Fruit fly (Drosophila melanogaster): ENCODE measurements around the gene CG5026.

Gene CG5026

dm6 chr3L:8956669-8957068 is 11.7 kb upstream of the CG5026 start, which contains the start of gene mRpL12 (continued):
- TF ChIP-seq CG3065 (GFP tag; optimal IDR thresholded peaks at IDR 0.05) (no peak), CG16779 (GFP tag; IDR thresholded peaks at IDR 0.05) (no peak), CG14710 (tag; optimal IDR thresholded peaks at IDR 0.05) (peak; percentile 15), Blimp-1 (GFP tag; optimal IDR thresholded peaks at IDR 0.05) (no peak), mam (GFP tag; optimal IDR thresholded peaks at IDR 0.05) (no peak), lab (GFP tag; optimal IDR thresholded peaks at IDR 0.05) (no peak), Myb (GFP tag; optimal IDR thresholded peaks at IDR 0.05) (peak; percentile 91), CG9876 (GFP tag; optimal IDR thresholded peaks at IDR 0.05) (no peak), Hr3 (GFP tag; optimal IDR thresholded peaks at IDR 0.05) (no peak), vfl (GFP tag; optimal IDR thresholded peaks at IDR 0.05) (no peak), slbo (GFP tag; IDR thresholded peaks at IDR 0.05) (0 out of 2 replicates have a peak, but pooled peaks have one; percentile 25), Nf-YC (tag; optimal IDR thresholded peaks at IDR 0.05) (no peak), CG9797 (GFP tag; optimal IDR thresholded peaks at IDR 0.05) (no peak), YL-1 (GFP tag; optimal IDR thresholded peaks at IDR 0.05) (peak; percentile 48), sob (GFP tag; IDR thresholded peaks at IDR 0.05) (no peak), bcd (GFP tag; optimal IDR thresholded peaks at IDR 0.05) (no peak), scrt (GFP tag; optimal IDR thresholded peaks at IDR 0.05) (no peak), Dref (GFP tag; IDR thresholded peaks at IDR 0.05) (peak; percentile 83), Max (GFP tag; optimal IDR thresholded peaks at IDR 0.05) (no peak), oc (tag; optimal IDR thresholded peaks at IDR 0.05) (no peak), gfzf (GFP tag; optimal IDR thresholded peaks at IDR 0.05) (peak; percentile 26), CG14965 (GFP tag; optimal IDR thresholded peaks at IDR 0.05; ENCODE audit: borderline replicate concordance) (no peak), lbe (GFP tag; optimal IDR thresholded peaks at IDR 0.05) (no peak), Aef1 (GFP tag; IDR thresholded peaks at IDR 0.05) (no peak), CG9609 (GFP tag; optimal IDR thresholded peaks at IDR 0.05) (no peak), CG3163 (GFP tag; optimal IDR thresholded peaks at IDR 0.05) (no peak), B-H2 (GFP tag; optimal IDR thresholded peaks at IDR 0.05) (no peak), CG7372 (GFP tag; IDR thresholded peaks at IDR 0.05) (no peak), CG7928 (GFP tag; optimal IDR thresholded peaks at IDR 0.05) (peak; percentile 92), CG17359 (tag; optimal IDR thresholded peaks at IDR 0.05) (no peak), tgo (GFP tag; IDR thresholded peaks at IDR 0.05) (no peak), sd (tag; optimal IDR thresholded peaks at IDR 0.05) (no peak), insv (GFP tag; optimal IDR thresholded peaks at IDR 0.05) (no peak), NC2β (GFP tag; optimal IDR thresholded peaks at IDR 0.05) (no peak), pnt (GFP tag; optimal IDR thresholded peaks at IDR 0.05) (no peak), CG34422 (GFP tag; IDR thresholded peaks at IDR 0.05) (no peak; the same call in 2 of the 3 replicates), gsb-n (tag; optimal IDR thresholded peaks at IDR 0.05) (no peak), Sry-δ (GFP tag; optimal IDR thresholded peaks at IDR 0.05) (peak; percentile 54), stwl (tag; optimal IDR thresholded peaks at IDR 0.05) (peak; percentile 80), nmo (GFP tag; optimal IDR thresholded peaks at IDR 0.05) (peak; percentile 2), Sry-β (GFP tag; optimal IDR thresholded peaks at IDR 0.05) (no peak), bbx (GFP tag; IDR thresholded peaks at IDR 0.05; ENCODE audit: partially characterized antibody) (peak; percentile 66), CG9437 (GFP tag; optimal IDR thresholded peaks at IDR 0.05) (no peak), jumu (GFP tag; optimal IDR thresholded peaks at IDR 0.05) (no peak), CG12744 (GFP tag; optimal IDR thresholded peaks at IDR 0.05) (no peak), CG15269 (tag; optimal IDR thresholded peaks at IDR 0.05) (no peak), Mes4 (GFP tag; optimal IDR thresholded peaks at IDR 0.05) (no peak), nom (GFP tag; optimal IDR thresholded peaks at IDR 0.05) (no peak), Stat92E (GFP tag; optimal IDR thresholded peaks at IDR 0.05) (no peak), CG7745 (tag; optimal IDR thresholded peaks at IDR 0.05) (no peak), CG7357 (GFP tag; IDR thresholded peaks at IDR 0.05) (no peak)
